Fruit fly (Drosophila melanogaster) whole organism: ENCODE data around the gene CG12689.

ENCODE experiments used
- CG8478 ChIP-seq: fragments of >200 bp; optimal IDR thresholded peaks from 2 replicates; lab custom pipeline; 2018; ENCODE audit warnings: inconsistent platforms
- Dll ChIP-seq: fragments of >200 bp; optimal IDR thresholded peaks from 2 replicates; lab custom pipeline; 2017
- EcR ChIP-seq, 2 experiments: fragments of >200 bp; optimal IDR thresholded peaks; 2 replicates each; lab custom pipeline; 2017; ENCODE audit warnings: missing biosample characterization in 2 of 2, missing genetic modification characterization in 2 of 2, missing genetic modification reagents in 2 of 2
- pan ChIP-seq: fragments of >200 bp; optimal IDR thresholded peaks from 2 replicates; lab custom pipeline; 2017
- psq ChIP-seq: fragments of >200 bp; optimal IDR thresholded peaks from 2 replicates; lab custom pipeline; 2017
- usp ChIP-seq: fragments of >200 bp; optimal IDR thresholded peaks from 2 replicates; lab custom pipeline; 2017; ENCODE audit warnings: missing biosample characterization, missing genetic modification characterization, mixed read lengths

DNA sequence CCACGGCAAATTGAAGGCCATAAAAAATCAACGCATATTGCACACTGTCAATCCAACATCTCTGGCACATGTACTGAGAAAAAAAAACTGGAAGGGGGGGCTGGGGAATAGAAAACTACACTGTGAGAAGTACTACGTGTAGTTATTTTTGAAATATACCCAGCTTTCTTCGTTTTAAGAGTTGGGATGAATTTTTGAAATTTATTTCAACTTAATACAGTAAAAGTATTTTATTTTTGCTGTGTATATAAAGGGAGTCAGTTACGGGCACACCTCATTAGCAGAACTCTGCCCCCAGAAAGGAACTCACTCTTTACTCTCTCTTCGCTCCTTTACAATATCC lies 44.5 kb downstream of the CG12689 start:
- TF ChIP-seq usp (GFP tag; lab: Kevin White, UChicago) = no peak
- no peak for TF ChIP-seq EcR (GFP tag; optimal IDR thresholded peaks at IDR 0.05; lab: Kevin White, UChicago)
- no peak for TF ChIP-seq pan (lab: Kevin White, UChicago)
- no peak for TF ChIP-seq Dll (lab: Kevin White, UChicago)
- TF ChIP-seq psq (lab: Kevin White, UChicago) = no peak
- no peak for TF ChIP-seq CG8478 (lab: Kevin White, UChicago)
